Worm (Caenorhabditis elegans) whole organism, L3 larva: ENCODE results near the gene F21C10.5.

Source experiments
- ama-1 ChIP-seq: fragments of 150-350 bp; optimal IDR thresholded peaks from 2 replicates; lab custom pipeline; 2018
- ceh-28 ChIP-seq: fragments of 150-350 bp; optimal IDR thresholded peaks from 2 replicates; lab custom pipeline; 2014; ENCODE audit warnings: missing biosample characterization, missing genetic modification reagents, missing genetic modification characterization
- nhr-11 ChIP-seq: fragments of 150-350 bp; optimal IDR thresholded peaks from 2 replicates; lab custom pipeline; 2014; ENCODE audit warnings: missing biosample characterization, missing genetic modification characterization
- nhr-12 ChIP-seq: fragments of 150-350 bp; optimal IDR thresholded peaks from 2 replicates; lab custom pipeline; 2014; ENCODE audit warnings: missing biosample characterization, missing genetic modification characterization
- nhr-237 ChIP-seq: fragments of 150-350 bp; optimal IDR thresholded peaks from 2 replicates; lab custom pipeline; 2014; ENCODE audit warnings: missing biosample characterization, missing genetic modification characterization
- nhr-25 ChIP-seq: sonication (generic microtip); optimal IDR thresholded peaks from 2 replicates; lab custom pipeline; 2017; ENCODE audit warnings: missing biosample characterization, missing genetic modification characterization
- pqm-1 ChIP-seq: fragments of 150-350 bp; optimal IDR thresholded peaks from 2 replicates; lab custom pipeline; 2017; ENCODE audit warnings: missing biosample characterization, missing genetic modification characterization, inconsistent platforms
- unc-62 ChIP-seq: fragments of 150-350 bp; sonication (generic microtip); optimal IDR thresholded peaks from 4 replicates; lab custom pipeline; 2014; ENCODE audit warnings: missing biosample characterization, missing genetic modification reagents, missing genetic modification characterization
- zag-1 ChIP-seq: fragments of 150-350 bp; optimal IDR thresholded peaks from 2 replicates; lab custom pipeline; 2014; ENCODE audit warnings: missing biosample characterization, missing genetic modification characterization

DNA sequence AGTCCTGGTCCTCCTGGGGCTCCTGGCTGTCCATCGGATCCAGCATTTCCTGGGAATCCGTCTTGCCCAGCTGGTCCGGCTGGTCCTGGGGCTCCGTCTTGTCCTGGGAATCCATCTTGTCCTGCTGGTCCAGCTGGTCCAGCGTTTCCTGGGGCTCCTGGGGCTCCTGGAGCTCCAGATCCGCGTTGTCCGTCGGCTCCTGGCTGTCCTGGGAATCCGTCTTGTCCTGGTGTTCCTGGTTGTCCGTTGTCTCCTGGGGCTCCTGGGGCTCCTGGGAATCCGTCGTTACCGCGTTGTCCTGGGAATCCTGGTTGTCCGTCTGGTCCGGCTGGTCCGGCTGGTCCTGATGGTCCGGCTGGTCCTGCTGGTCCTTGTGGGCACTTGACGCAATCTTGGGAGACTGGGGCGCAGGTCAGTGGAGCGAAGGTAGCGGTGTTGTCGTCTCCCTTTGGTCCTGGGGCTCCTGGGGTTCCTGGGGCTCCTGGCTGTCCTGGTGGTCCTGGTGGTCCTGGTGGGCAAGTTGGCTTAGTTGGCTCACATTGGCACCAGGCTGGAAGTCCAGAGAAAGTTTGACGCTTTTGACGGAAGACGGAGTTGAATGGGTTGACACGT lies 36.8 kb downstream of the F21C10.5 start:
- TF ChIP-seq nhr-25 (no peak), ama-1 (no peak), zag-1 (tag; lab: Kevin White, UChicago) (no peak), ceh-28 (tag; lab: Kevin White, UChicago) (no peak), nhr-12 (tag; lab: Kevin White, UChicago) (no peak), nhr-11 (tag; lab: Kevin White, UChicago) (no peak), unc-62 (GFP tag; lab: Kevin White, UChicago) (no peak), pqm-1 (tag; lab: Kevin White, UChicago) (no peak), nhr-237 (tag; lab: Kevin White, UChicago) (no peak)
